Worm (Caenorhabditis elegans) whole organism, young adult: ENCODE measurements around the gene F15H10.12.
"Not testable (repeated sequence)": the region's sequence is repeated elsewhere in the genome, so short reads cannot be mapped to it uniquely, and the experiment has no call there.

Source experiments
- B0019.2 ChIP-seq: fragments of 200-800 bp; sonication (Bioruptor generic); conservative IDR thresholded peaks from 2 replicates; pipeline ENCODE4 v1.3.6; 2022; ENCODE audit warnings: missing genetic modification reagents, missing genetic modification characterization, missing compliant biosample characterization
- F49E8.2 ChIP-seq: sonication (generic microtip); optimal IDR thresholded peaks from 3 replicates; lab custom pipeline; 2017; ENCODE audit warnings: missing genetic modification characterization, mild to moderate bottlenecking, missing compliant biosample characterization, antibody characterized with exemption, moderate library complexity; ENCODE audit not compliant: insufficient read depth
- Y67H2A.10 ChIP-seq: fragments of 200-800 bp; sonication (Bioruptor generic); conservative IDR thresholded peaks from 2 replicates; pipeline ENCODE4 v1.3.6; 2022; ENCODE audit warnings: missing genetic modification reagents, missing genetic modification characterization, missing compliant biosample characterization
- ama-1 ChIP-seq, 3 experiments: fragments of 150-350 bp in 1 of 3; sonication (generic microtip) in 2 of 3; optimal IDR thresholded peaks; 2 replicates each; lab custom pipeline; 2014 to 2018; ENCODE audit warnings: missing biosample characterization in 2 of 3, missing genetic modification characterization in 2 of 3, missing genetic modification reagents in 2 of 3
- attf-6 ChIP-seq: fragments of 200-800 bp; sonication (Bioruptor generic); IDR thresholded peaks from 2 replicates; pipeline ENCODE4 v1.3.6; 2022; ENCODE audit warnings: missing genetic modification reagents, missing genetic modification characterization, missing compliant biosample characterization
- bed-1 ChIP-seq: fragments of 200-800 bp; sonication (Bioruptor generic); IDR thresholded peaks from 2 replicates; pipeline ENCODE4 v1.3.6; 2022; ENCODE audit warnings: missing genetic modification reagents, missing genetic modification characterization, missing compliant biosample characterization
- egl-18 ChIP-seq: fragments of 200-800 bp; sonication (Bioruptor generic); IDR thresholded peaks from 2 replicates; pipeline ENCODE4 v1.3.6; 2022; ENCODE audit warnings: missing genetic modification reagents, missing genetic modification characterization, missing compliant biosample characterization
- him-1 ChIP-seq: sonication (generic microtip); optimal IDR thresholded peaks from 2 replicates; lab custom pipeline; 2016; ENCODE audit warnings: missing genotype, missing genetic modification reagents, missing genetic modification characterization, missing compliant biosample characterization
- rec-8 ChIP-seq, 2 experiments: sonication (generic microtip); optimal IDR thresholded peaks; 2 replicates each; lab custom pipeline; 2016; ENCODE audit warnings: mild to moderate bottlenecking in 2 of 2, missing genetic modification characterization in 2 of 2, missing genetic modification reagents in 2 of 2, missing genotype in 2 of 2, missing biosample characterization in 1 of 2, missing compliant biosample characterization in 1 of 2, moderate library complexity in 1 of 2
- unc-130 ChIP-seq: sonication (generic microtip); optimal IDR thresholded peaks from 2 replicates; lab custom pipeline; 2016; ENCODE audit warnings: missing genetic modification reagents, missing genetic modification characterization, missing compliant biosample characterization

ce11 chrV:10449947-10450346 lies 40.1 kb upstream of the F15H10.12 start:
- TF ChIP-seq ama-1 (optimal IDR thresholded peaks at IDR 0.05; lab: Kevin White, UChicago); ama-1 (GFP tag; optimal IDR thresholded peaks at IDR 0.05; lab: Kevin White, UChicago); bed-1 (GFP tag; lab: Robert Waterston, UW); unc-130 (GFP tag; lab: Kevin White, UChicago); him-1 (tag; lab: Kevin White, UChicago); attf-6; B0019.2 (GFP tag; lab: Robert Waterston, UW); F49E8.2; rec-8 (tag; optimal IDR thresholded peaks at IDR 0.05; lab: Kevin White, UChicago); egl-18 (GFP tag; lab: Robert Waterston, UW); Y67H2A.10 (GFP tag; lab: Robert Waterston, UW): not testable (repeated sequence)
